Worm (Caenorhabditis elegans): ENCODE data around the gene C26B9.7.
A peak's percentile ranks its signal among the peaks of the same experiment; 100 is the strongest.

The C26B9.7 gene

DNA sequence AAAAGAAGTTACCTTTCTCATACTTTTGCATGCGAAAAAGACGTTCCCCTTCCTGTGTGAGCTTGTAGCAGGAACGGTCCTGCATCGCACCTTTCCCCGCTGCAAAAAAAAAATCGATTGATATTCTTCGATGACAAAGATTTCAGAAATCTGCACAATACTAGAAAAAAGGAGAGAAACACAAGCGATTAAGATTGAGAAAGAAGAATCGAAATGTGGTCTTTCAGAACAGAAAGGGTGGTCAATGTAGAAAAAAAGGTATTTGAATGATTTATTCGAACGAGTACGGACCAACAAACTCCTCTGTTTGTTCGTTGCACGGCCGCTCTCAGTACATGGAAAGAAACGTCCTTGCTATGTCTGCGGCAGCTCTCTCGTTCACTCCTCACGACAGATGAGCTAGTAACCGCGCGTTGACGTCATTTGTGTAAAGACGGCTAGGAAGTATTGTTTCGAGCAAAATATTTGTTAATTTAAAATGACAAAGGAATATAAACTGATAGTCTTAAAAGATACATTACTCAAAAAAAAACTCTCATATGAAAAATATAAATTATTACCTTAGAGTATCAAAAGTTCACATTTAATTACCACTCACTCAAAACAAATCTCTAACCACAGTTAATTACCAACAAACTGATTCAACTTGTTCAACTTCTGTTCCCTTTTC is 44.0 kb upstream of the C26B9.7 start, which contains the start of gene ift-81 (continued):
- no peak for TF ChIP-seq Y116A8C.19 (tag; optimal IDR thresholded peaks at IDR 0.05; ENCODE audit: borderline replicate concordance)
- TF ChIP-seq unc-30 (tag; optimal IDR thresholded peaks at IDR 0.05) = no peak
- TF ChIP-seq nhr-11 (tag; optimal IDR thresholded peaks at IDR 0.05) = no peak
- TF ChIP-seq elt-3 (tag; optimal IDR thresholded peaks at IDR 0.05) = no peak
- TF ChIP-seq hlh-17 (GFP tag; optimal IDR thresholded peaks at IDR 0.05; ENCODE audit: borderline replicate concordance) = no peak
- peak; percentile 58 to 63 for TF ChIP-seq lsy-2 (tag; optimal IDR thresholded peaks at IDR 0.05)
- TF ChIP-seq aha-1 (tag; optimal IDR thresholded peaks at IDR 0.05) = no peak
- no peak for TF ChIP-seq mef-2 (tag; optimal IDR thresholded peaks at IDR 0.05)
- TF ChIP-seq lin-13 (GFP tag; optimal IDR thresholded peaks at IDR 0.05) = peak; percentile 8
- no peak for TF ChIP-seq F16B12.6 (tag; optimal IDR thresholded peaks at IDR 0.05)
- TF ChIP-seq nhr-71 (tag; optimal IDR thresholded peaks at IDR 0.05) = peak; percentile 81
- no peak for TF ChIP-seq sox-4 (tag; optimal IDR thresholded peaks at IDR 0.05)
- no peak for TF ChIP-seq jun-1 (tag; optimal IDR thresholded peaks at IDR 0.05)
- TF ChIP-seq lin-39 (tag; optimal IDR thresholded peaks at IDR 0.05) = peak; percentile 26
- peak; percentile 37 for TF ChIP-seq egl-13 (tag; optimal IDR thresholded peaks at IDR 0.05)
- peak; percentile 8 for TF ChIP-seq C16A3.4 (tag; optimal IDR thresholded peaks at IDR 0.05)
- peak; percentile 15 for TF ChIP-seq nhr-77 (tag; optimal IDR thresholded peaks at IDR 0.05)
- TF ChIP-seq nhr-47 (tag; optimal IDR thresholded peaks at IDR 0.05) = peak; percentile 73
- no peak for TF ChIP-seq vab-15 (tag; optimal IDR thresholded peaks at IDR 0.05)
- TF ChIP-seq mdl-1 (tag; optimal IDR thresholded peaks at IDR 0.05) = peak in 1 of 2 experiments; percentile 32
- no peak for TF ChIP-seq mab-9 (GFP tag; IDR thresholded peaks at IDR 0.05)
- peak; percentile 79 for TF ChIP-seq rnt-1 (tag; optimal IDR thresholded peaks at IDR 0.05)
- no peak for TF ChIP-seq nhr-85 (tag)
- no peak for TF ChIP-seq fkh-4 (tag; optimal IDR thresholded peaks at IDR 0.05; ENCODE audit: borderline replicate concordance)
- no peak for TF ChIP-seq C04F5.9 (tag; optimal IDR thresholded peaks at IDR 0.05)
- peak; percentile 68 for TF ChIP-seq dsc-1 (tag; optimal IDR thresholded peaks at IDR 0.05)
- TF ChIP-seq tlp-1 (tag; optimal IDR thresholded peaks at IDR 0.05) = no peak
- TF ChIP-seq nhr-84 (tag; optimal IDR thresholded peaks at IDR 0.05) = no peak
- no peak for TF ChIP-seq unc-130 (tag; optimal IDR thresholded peaks at IDR 0.05)
- TF ChIP-seq pqm-1 (tag; optimal IDR thresholded peaks at IDR 0.05) = no peak
- TF ChIP-seq zip-4 (GFP tag; optimal IDR thresholded peaks at IDR 0.05) = no peak
- peak; percentile 58 for TF ChIP-seq unc-86 (tag; optimal IDR thresholded peaks at IDR 0.05)
- no peak for TF ChIP-seq fkh-10 (GFP tag; optimal IDR thresholded peaks at IDR 0.05)
- TF ChIP-seq efl-1 (optimal IDR thresholded peaks at IDR 0.05) = peak; percentile 37 to 41
- peak; percentile 5 to 90 for TF ChIP-seq efl-1 (GFP tag; optimal IDR thresholded peaks at IDR 0.05 in 1 of 2)
- TF ChIP-seq sup-37 (GFP tag; optimal IDR thresholded peaks at IDR 0.05) = no peak
- no peak for TF ChIP-seq lir-3 (tag; optimal IDR thresholded peaks at IDR 0.05; ENCODE audit: poor library complexity)
- TF ChIP-seq ets-5 (GFP tag; IDR thresholded peaks at IDR 0.05) = no peak
- TF ChIP-seq tbx-2 (tag; optimal IDR thresholded peaks at IDR 0.05) = peak; percentile 64
- no peak for TF ChIP-seq sptf-1 (tag; optimal IDR thresholded peaks at IDR 0.05)
- no peak for TF ChIP-seq pag-3 (tag; optimal IDR thresholded peaks at IDR 0.05; ENCODE audit: borderline replicate concordance, insufficient read depth)
- no peak for TF ChIP-seq nhr-12 (tag; optimal IDR thresholded peaks at IDR 0.05)
- no peak; the same call in 1 of the 2 replicates for TF ChIP-seq isw-1 (GFP tag; IDR thresholded peaks at IDR 0.05)
- TF ChIP-seq nhr-20 (tag; optimal IDR thresholded peaks at IDR 0.05) = peak; percentile 49

Measured in whole organism, L1 larva.